Worm (Caenorhabditis elegans) whole organism, mixed stage, embryonic: ENCODE data around the gene npr-29.

Experiments used
- M03D4.4 ChIP-seq: sonication (generic microtip); optimal IDR thresholded peaks from 2 replicates; lab custom pipeline; 2017; ENCODE audit warnings: mild to moderate bottlenecking, missing genetic modification characterization, missing compliant biosample characterization
- blmp-1 ChIP-seq: fragments of 150-350 bp; optimal IDR thresholded peaks from 2 replicates; lab custom pipeline; 2014; ENCODE audit warnings: missing biosample characterization, missing genetic modification characterization
- ceh-39 ChIP-seq: fragments of 150-350 bp; optimal IDR thresholded peaks from 2 replicates; lab custom pipeline; 2014; ENCODE audit warnings: missing biosample characterization, missing genetic modification characterization
- ceh-43 ChIP-seq: fragments of 200-800 bp; sonication (Bioruptor generic); optimal IDR thresholded peaks from 2 replicates; lab custom pipeline; 2018; ENCODE audit warnings: mild to moderate bottlenecking, missing genetic modification characterization, moderate library complexity, missing compliant biosample characterization
- ceh-83 ChIP-seq: fragments of 200-800 bp; sonication (Bioruptor generic); optimal IDR thresholded peaks from 2 replicates; lab custom pipeline; 2018; ENCODE audit warnings: mild to moderate bottlenecking, missing genetic modification characterization, missing compliant biosample characterization
- ces-1 ChIP-seq: fragments of 150-350 bp; optimal IDR thresholded peaks from 2 replicates; lab custom pipeline; 2014; ENCODE audit warnings: missing biosample characterization, missing genetic modification reagents, missing genetic modification characterization
- cnd-1 ChIP-seq: fragments of 200-800 bp; sonication (Bioruptor generic); optimal IDR thresholded peaks from 2 replicates; lab custom pipeline; 2018; ENCODE audit warnings: mild to moderate bottlenecking, missing genetic modification characterization, missing compliant biosample characterization
- elt-1 ChIP-seq: sonication (generic microtip); optimal IDR thresholded peaks from 2 replicates; lab custom pipeline; 2017; ENCODE audit warnings: missing genetic modification characterization, mild to moderate bottlenecking, missing compliant biosample characterization, antibody characterized with exemption, moderate library complexity, borderline replicate concordance; ENCODE audit not compliant: insufficient read depth
- elt-3 ChIP-seq: fragments of 150-350 bp; optimal IDR thresholded peaks from 2 replicates; lab custom pipeline; 2014; ENCODE audit warnings: missing biosample characterization, missing genetic modification characterization
- flh-1 ChIP-seq: fragments of 200-800 bp; sonication (Bioruptor generic); optimal IDR thresholded peaks from 2 replicates; lab custom pipeline; 2018; ENCODE audit warnings: mild to moderate bottlenecking, missing genetic modification characterization, moderate library complexity, missing compliant biosample characterization
- ham-2 ChIP-seq: fragments of 200-800 bp; sonication (Bioruptor generic); optimal IDR thresholded peaks from 2 replicates; lab custom pipeline; 2018; ENCODE audit warnings: mild to moderate bottlenecking, missing genetic modification characterization, missing compliant biosample characterization
- hlh-1 ChIP-seq: fragments of 150-350 bp; optimal IDR thresholded peaks from 2 replicates; lab custom pipeline; 2014; ENCODE audit warnings: missing biosample characterization, missing genetic modification reagents, missing genetic modification characterization
- lin-13 ChIP-seq: fragments of 150-350 bp; optimal IDR thresholded peaks from 2 replicates; lab custom pipeline; 2014; ENCODE audit warnings: missing biosample characterization, missing genetic modification characterization
- lin-32 ChIP-seq: fragments of 200-800 bp; sonication (Bioruptor generic); optimal IDR thresholded peaks from 2 replicates; lab custom pipeline; 2018; ENCODE audit warnings: mild to moderate bottlenecking, missing genetic modification characterization, missing compliant biosample characterization
- lsy-2 ChIP-seq: fragments of 150-350 bp; optimal IDR thresholded peaks from 2 replicates; lab custom pipeline; 2014; ENCODE audit warnings: missing biosample characterization, missing genetic modification characterization
- mab-5 ChIP-seq: fragments of 150-350 bp; optimal IDR thresholded peaks from 2 replicates; lab custom pipeline; 2014; ENCODE audit warnings: missing biosample characterization, missing genetic modification characterization
- mep-1 ChIP-seq: fragments of 150-350 bp; optimal IDR thresholded peaks from 2 replicates; lab custom pipeline; 2017; ENCODE audit warnings: missing biosample characterization, missing genetic modification reagents, missing genetic modification characterization, inconsistent platforms
- mls-2 ChIP-seq: sonication (generic microtip); optimal IDR thresholded peaks from 2 replicates; lab custom pipeline; 2016; ENCODE audit warnings: mild to moderate bottlenecking, missing genetic modification characterization, moderate library complexity, missing compliant biosample characterization
- nhr-12 ChIP-seq: fragments of 150-350 bp; optimal IDR thresholded peaks from 2 replicates; lab custom pipeline; 2014; ENCODE audit warnings: missing biosample characterization, missing genetic modification characterization
- nhr-2 ChIP-seq: fragments of 150-350 bp; optimal IDR thresholded peaks from 2 replicates; lab custom pipeline; 2014; ENCODE audit warnings: missing biosample characterization, missing genetic modification characterization
- nhr-237 ChIP-seq: fragments of 150-350 bp; optimal IDR thresholded peaks from 2 replicates; lab custom pipeline; 2014; ENCODE audit warnings: missing biosample characterization, missing genetic modification characterization
- nhr-28 ChIP-seq: fragments of 150-350 bp; optimal IDR thresholded peaks from 2 replicates; lab custom pipeline; 2014; ENCODE audit warnings: missing biosample characterization, missing genetic modification characterization
- nhr-76 ChIP-seq: sonication (generic microtip); optimal IDR thresholded peaks from 2 replicates; lab custom pipeline; 2017; ENCODE audit warnings: missing biosample characterization, missing genetic modification characterization
- pha-4 ChIP-seq: fragments of 150-350 bp; optimal IDR thresholded peaks from 2 replicates; lab custom pipeline; 2018; ENCODE audit warnings: missing biosample characterization, missing genetic modification reagents, missing genetic modification characterization
- sem-2 ChIP-seq: fragments of 200-800 bp; sonication (Bioruptor generic); optimal IDR thresholded peaks from 2 replicates; lab custom pipeline; 2018; ENCODE audit warnings: mild to moderate bottlenecking, missing genetic modification characterization, missing compliant biosample characterization
- sptf-1 ChIP-seq: sonication (generic microtip); optimal IDR thresholded peaks from 2 replicates; lab custom pipeline; 2017; ENCODE audit warnings: mild to moderate bottlenecking, missing genetic modification characterization, moderate library complexity, missing compliant biosample characterization
- tbx-8 ChIP-seq: fragments of 200-800 bp; sonication (Bioruptor generic); optimal IDR thresholded peaks from 2 replicates; lab custom pipeline; 2018; ENCODE audit warnings: mild to moderate bottlenecking, missing genetic modification characterization, moderate library complexity, missing compliant biosample characterization
- unc-120 ChIP-seq: sonication (generic microtip); optimal IDR thresholded peaks from 2 replicates; lab custom pipeline; 2017; ENCODE audit warnings: missing genetic modification characterization, missing compliant biosample characterization; ENCODE audit not compliant: poor library complexity, severe bottlenecking
- unc-39 ChIP-seq: fragments of 150-350 bp; optimal IDR thresholded peaks from 2 replicates; lab custom pipeline; 2014; ENCODE audit warnings: missing biosample characterization, missing genetic modification characterization
- unc-62 ChIP-seq: fragments of 150-350 bp; optimal IDR thresholded peaks from 2 replicates; lab custom pipeline; 2014; ENCODE audit warnings: missing biosample characterization, missing genetic modification reagents, missing genetic modification characterization
- zip-8 ChIP-seq: fragments of 150-350 bp; optimal IDR thresholded peaks from 2 replicates; lab custom pipeline; 2014; ENCODE audit warnings: missing biosample characterization, missing genetic modification characterization

The npr-29 gene

ce11 chrIII:9247221-9247620 lies 32.0 kb upstream of the npr-29 start, which contains the start of gene T02C1.1:
Gene T02C1.1 (plus strand): TSS chrIII:9247525.
- TF ChIP-seq nhr-2 (peak; percentile 62), ceh-43 (GFP tag; lab: Kevin White, UChicago) (no peak), blmp-1 (tag; lab: Kevin White, UChicago) (no peak), nhr-28 (no peak), flh-1 (no peak), mab-5 (tag; lab: Kevin White, UChicago) (no peak), elt-1 (no peak), hlh-1 (tag; lab: Kevin White, UChicago) (peak; percentile 4), lsy-2 (no peak), pha-4 (no peak), unc-120 (no peak), sptf-1 (tag; lab: Kevin White, UChicago) (no peak)

- TF ChIP-seq ces-1 (GFP tag; lab: Kevin White, UChicago), result no peak
- no peak for TF ChIP-seq elt-3
- no peak for TF ChIP-seq ham-2 (GFP tag; lab: Kevin White, UChicago)
- TF ChIP-seq pha-4, result no peak
- no peak for TF ChIP-seq nhr-12
- no peak for TF ChIP-seq unc-120
- no peak for TF ChIP-seq ceh-43 (GFP tag; lab: Kevin White, UChicago)
- no peak for TF ChIP-seq elt-1
- TF ChIP-seq lin-13 (tag; lab: Kevin White, UChicago), result no peak
- no peak for TF ChIP-seq sem-2 (GFP tag; lab: Kevin White, UChicago)
- no peak for TF ChIP-seq lsy-2
- TF ChIP-seq, all 35 proteins: peak for 0
Observed at ce11 chrIII:9242675-9243074, 27.4 kb upstream of the npr-29 start, which contains the start of gene dat-1. Gene dat-1 (plus strand): TSS chrIII:9242975.

ce11 chrIII:9239983-9240382 lies 24.7 kb upstream of the npr-29 start, which contains the start of gene saeg-2:
Gene saeg-2 (plus strand): TSS chrIII:9240363.
- TF ChIP-seq unc-62 (GFP tag; lab: Kevin White, UChicago) (no peak), mep-1 (tag; lab: Kevin White, UChicago) (peak; percentile 38), unc-120 (peak; percentile 43), sem-2 (GFP tag; lab: Kevin White, UChicago) (no peak), cnd-1 (tag; lab: Kevin White, UChicago) (no peak), M03D4.4 (no peak), nhr-237 (tag; lab: Kevin White, UChicago) (peak; percentile 20), flh-1 (no peak), hlh-1 (tag; lab: Kevin White, UChicago) (no peak), pha-4 (no peak), ces-1 (GFP tag; lab: Kevin White, UChicago) (peak; percentile 27)

- TF ChIP-seq nhr-12 (no peak), pha-4 (no peak), sptf-1 (tag; lab: Kevin White, UChicago) (no peak), nhr-76 (no peak), unc-39 (tag; lab: Kevin White, UChicago) (no peak), lin-32 (no peak), hlh-1 (tag; lab: Kevin White, UChicago) (no peak), tbx-8 (GFP tag; lab: Kevin White, UChicago) (no peak), ces-1 (GFP tag; lab: Kevin White, UChicago) (no peak), blmp-1 (tag; lab: Kevin White, UChicago) (no peak)
Observed at ce11 chrIII:9237626-9238025, 22.4 kb upstream of the npr-29 start.

- TF ChIP-seq lin-32, result no peak
- no peak for TF ChIP-seq zip-8 (tag; lab: Kevin White, UChicago)
- TF ChIP-seq lsy-2, result no peak
- no peak for TF ChIP-seq ceh-39
- no peak for TF ChIP-seq nhr-76
- TF ChIP-seq nhr-12, result no peak
- no peak for TF ChIP-seq ces-1 (GFP tag; lab: Kevin White, UChicago)
- no peak for TF ChIP-seq mep-1 (tag; lab: Kevin White, UChicago)
- no peak for TF ChIP-seq mls-2 (tag; lab: Kevin White, UChicago)
- no peak for TF ChIP-seq mab-5 (tag; lab: Kevin White, UChicago)
- TF ChIP-seq nhr-28, result no peak
- TF ChIP-seq pha-4, result no peak
- no peak for TF ChIP-seq hlh-1 (tag; lab: Kevin White, UChicago)
- TF ChIP-seq elt-1, result no peak
- no peak for TF ChIP-seq ceh-83 (GFP tag; lab: Kevin White, UChicago)
Observed at ce11 chrIII:9236228-9236627, 21.0 kb upstream of the npr-29 start, which contains the start of gene T23G5.2. Gene T23G5.2 (minus strand): TSS chrIII:9236328.
